Worm (Caenorhabditis elegans): ENCODE data around the gene C01G10.9.

- TF ChIP-seq unc-98 (GFP tag; IDR thresholded peaks at IDR 0.05) (no peak), lin-15B (tag; optimal IDR thresholded peaks at IDR 0.05) (no peak), unc-62 (GFP tag; optimal IDR thresholded peaks at IDR 0.05) (no peak)
Observed at ce11 chrV:15099447-15099846, 17.1 kb downstream of the C01G10.9 start, which contains the start of gene C01G10.1.

All from whole organism, L1 larva.